Fruit fly (Drosophila melanogaster) whole organism, embryonic: ENCODE results near the gene CG7173.

Experiments used
- ATbp ChIP-seq: fragments of 200-800 bp; sonication (Bioruptor generic); optimal IDR thresholded peaks from 2 replicates; lab custom pipeline; 2017; ENCODE audit warnings: missing biosample characterization, mild to moderate bottlenecking, missing genetic modification characterization, missing genetic modification reagents
- Adf1 ChIP-seq: fragments of 200-800 bp; sonication (Bioruptor generic); IDR thresholded peaks from 2 replicates; pipeline ENCODE4 v1.3.6; 2022; ENCODE audit warnings: missing biosample characterization, missing genetic modification characterization
- Blimp-1 ChIP-seq: fragments of 200-800 bp; sonication (Bioruptor generic); optimal IDR thresholded peaks from 3 replicates; lab custom pipeline; 2018; ENCODE audit warnings: missing biosample characterization, missing genetic modification characterization, mild to moderate bottlenecking, moderate library complexity, missing genetic modification reagents
- CG13123 ChIP-seq: fragments of 200-800 bp; sonication (Bioruptor generic); optimal IDR thresholded peaks from 2 replicates; lab custom pipeline; 2016; ENCODE audit warnings: missing biosample characterization, missing genetic modification characterization
- CG13296 ChIP-seq: fragments of 200-800 bp; sonication (Bioruptor generic); optimal IDR thresholded peaks from 3 replicates; lab custom pipeline; 2018; ENCODE audit warnings: missing biosample characterization, mild to moderate bottlenecking, missing genetic modification characterization
- CG13424 ChIP-seq: fragments of 200-800 bp; sonication (Bioruptor generic); optimal IDR thresholded peaks from 2 replicates; lab custom pipeline; 2019; ENCODE audit warnings: missing biosample characterization, mild to moderate bottlenecking, missing genetic modification characterization, moderate library complexity
- CG14050 ChIP-seq: fragments of 200-800 bp; sonication (Bioruptor generic); IDR thresholded peaks from 3 replicates; pipeline ENCODE4 v1.3.6; 2022; ENCODE audit warnings: missing biosample characterization, missing genetic modification characterization
- CG17568 ChIP-seq: fragments of 200-800 bp; sonication (Bioruptor generic); optimal IDR thresholded peaks from 2 replicates; lab custom pipeline; 2018; ENCODE audit warnings: missing biosample characterization, mild to moderate bottlenecking, missing genetic modification characterization, moderate library complexity
- CG18011 ChIP-seq: fragments of 200-800 bp; sonication (Bioruptor generic); optimal IDR thresholded peaks from 2 replicates; lab custom pipeline; 2017; ENCODE audit warnings: missing biosample characterization, missing genetic modification characterization, mild to moderate bottlenecking, moderate library complexity, missing genotype
- CG18262 ChIP-seq: fragments of 200-800 bp; optimal IDR thresholded peaks from 3 replicates; lab custom pipeline; 2019; ENCODE audit warnings: missing biosample characterization, mild to moderate bottlenecking, missing genetic modification characterization, moderate library complexity
- CG18619 ChIP-seq: fragments of 200-800 bp; sonication (Bioruptor generic); optimal IDR thresholded peaks from 3 replicates; lab custom pipeline; 2017; ENCODE audit warnings: missing biosample characterization, mild to moderate bottlenecking, missing genetic modification characterization
- CG2678 ChIP-seq: fragments of 200-800 bp; sonication (Bioruptor generic); optimal IDR thresholded peaks from 3 replicates; lab custom pipeline; 2019; ENCODE audit warnings: missing biosample characterization, mild to moderate bottlenecking, missing genetic modification characterization, moderate library complexity
- CG31441 ChIP-seq: fragments of 200-800 bp; sonication (Bioruptor generic); IDR thresholded peaks from 2 replicates; pipeline ENCODE4 v1.3.6; 2022; ENCODE audit warnings: missing biosample characterization, missing genetic modification characterization
- CG3838 ChIP-seq: fragments of 200-800 bp; sonication (Bioruptor generic); optimal IDR thresholded peaks from 3 replicates; lab custom pipeline; 2016; ENCODE audit warnings: missing biosample characterization, missing genetic modification characterization
- CG3995 ChIP-seq: fragments of 200-800 bp; sonication (Bioruptor generic); optimal IDR thresholded peaks from 3 replicates; lab custom pipeline; 2016; ENCODE audit warnings: missing biosample characterization, missing genetic modification characterization
- CG4282 ChIP-seq: fragments of 200-800 bp; sonication (Bioruptor generic); optimal IDR thresholded peaks from 2 replicates; lab custom pipeline; 2016; ENCODE audit warnings: missing biosample characterization, missing genetic modification characterization
- CG4820 ChIP-seq: fragments of 200-800 bp; sonication (Bioruptor generic); optimal IDR thresholded peaks from 3 replicates; lab custom pipeline; 2016; ENCODE audit warnings: missing biosample characterization, missing genetic modification characterization
- CG6654 ChIP-seq: fragments of 200-800 bp; sonication (Bioruptor generic); optimal IDR thresholded peaks from 2 replicates; lab custom pipeline; 2017; ENCODE audit warnings: missing biosample characterization, mild to moderate bottlenecking, missing genetic modification characterization
- CG6765 ChIP-seq: fragments of 200-800 bp; sonication (Bioruptor generic); optimal IDR thresholded peaks from 3 replicates; lab custom pipeline; 2017; ENCODE audit warnings: missing biosample characterization, mild to moderate bottlenecking, missing genetic modification characterization
- CG8924 ChIP-seq: fragments of 200-800 bp; optimal IDR thresholded peaks from 3 replicates; lab custom pipeline; 2019; ENCODE audit warnings: missing biosample characterization, mild to moderate bottlenecking, missing genetic modification characterization, moderate library complexity
- CG9437 ChIP-seq: fragments of 200-800 bp; sonication (Bioruptor generic); optimal IDR thresholded peaks from 2 replicates; lab custom pipeline; 2018; ENCODE audit warnings: missing biosample characterization, mild to moderate bottlenecking, missing genetic modification characterization
- CkIIα-i1 ChIP-seq: fragments of 200-800 bp; sonication (Bioruptor generic); IDR thresholded peaks from 2 replicates; pipeline ENCODE4 v1.3.6; 2022; ENCODE audit warnings: missing biosample characterization, missing genetic modification characterization
- CrebB ChIP-seq: fragments of 200-800 bp; sonication (Bioruptor generic); optimal IDR thresholded peaks from 3 replicates; lab custom pipeline; 2018; ENCODE audit warnings: missing biosample characterization, mild to moderate bottlenecking, missing genetic modification characterization
- Dbx ChIP-seq: fragments of 200-800 bp; sonication (Bioruptor generic); IDR thresholded peaks from 3 replicates; pipeline ENCODE4 v1.3.6; 2022; ENCODE audit warnings: missing biosample characterization, missing genetic modification characterization
- Dfd ChIP-seq, 2 experiments: fragments of >200 bp; optimal IDR thresholded peaks; 2 replicates each; lab custom pipeline; 2017; ENCODE audit warnings: missing biosample characterization in 2 of 2, missing genetic modification characterization in 2 of 2
- Dll ChIP-seq: fragments of 200-800 bp; sonication (Bioruptor generic); IDR thresholded peaks from 4 replicates; pipeline ENCODE4 v1.3.6; 2022; ENCODE audit warnings: missing biosample characterization, missing genetic modification characterization; ENCODE audit not compliant: partially characterized antibody
- Doc2 ChIP-seq: fragments of 200-800 bp; sonication (Bioruptor generic); IDR thresholded peaks from 2 replicates; pipeline ENCODE4 v1.3.6; 2022; ENCODE audit warnings: missing biosample characterization, missing genetic modification characterization
- ERR ChIP-seq: fragments of 200-800 bp; sonication (Bioruptor generic); optimal IDR thresholded peaks from 2 replicates; lab custom pipeline; 2016; ENCODE audit warnings: missing biosample characterization, missing genetic modification characterization
- Gsc ChIP-seq: fragments of 200-800 bp; sonication (Bioruptor generic); IDR thresholded peaks from 2 replicates; pipeline ENCODE4 v1.3.6; 2022; ENCODE audit warnings: missing biosample characterization, missing genetic modification characterization
- Gug ChIP-seq: fragments of 200-800 bp; sonication (Bioruptor generic); IDR thresholded peaks from 4 replicates; pipeline ENCODE4 v1.3.6; 2022; ENCODE audit warnings: missing biosample characterization, missing genetic modification characterization
- HmgZ ChIP-seq: fragments of 200-800 bp; sonication (Bioruptor generic); optimal IDR thresholded peaks from 2 replicates; lab custom pipeline; 2018; ENCODE audit warnings: missing biosample characterization, mild to moderate bottlenecking, missing genetic modification characterization
- Mes4 ChIP-seq: fragments of 200-800 bp; sonication (Bioruptor generic); optimal IDR thresholded peaks from 2 replicates; lab custom pipeline; 2016; ENCODE audit warnings: missing biosample characterization, missing genetic modification characterization
- Trl ChIP-seq, 3 experiments: fragments of >200 bp in 2 of 3; fragments of 200-800 bp in 1 of 3; sonication (Bioruptor generic) in 1 of 3; optimal IDR thresholded peaks; 2 replicates in 1 of 3; 3 replicates in 2 of 3; lab custom pipeline; 2016 to 2017; ENCODE audit warnings: missing biosample characterization in 1 of 3, missing genetic modification characterization in 1 of 3
- btn ChIP-seq: fragments of 200-800 bp; sonication (Bioruptor generic); optimal IDR thresholded peaks from 2 replicates; lab custom pipeline; 2016; ENCODE audit warnings: missing biosample characterization, missing genetic modification characterization
- cas ChIP-seq: fragments of 200-800 bp; sonication (Bioruptor generic); IDR thresholded peaks from 2 replicates; pipeline ENCODE4 v1.3.6; 2022; ENCODE audit warnings: missing biosample characterization, missing genetic modification characterization
- en ChIP-seq: fragments of 200-800 bp; sonication (Bioruptor generic); optimal IDR thresholded peaks from 2 replicates; lab custom pipeline; 2016; ENCODE audit warnings: missing biosample characterization, missing genetic modification characterization
- fd102C ChIP-seq: fragments of 200-800 bp; sonication (Bioruptor generic); optimal IDR thresholded peaks from 2 replicates; lab custom pipeline; 2018; ENCODE audit warnings: missing biosample characterization, mild to moderate bottlenecking, missing genetic modification characterization, moderate library complexity
- fd3F ChIP-seq: fragments of 200-800 bp; sonication (Bioruptor generic); optimal IDR thresholded peaks from 2 replicates; lab custom pipeline; 2018; ENCODE audit warnings: missing biosample characterization, mild to moderate bottlenecking, missing genetic modification characterization, moderate library complexity
- gcm2 ChIP-seq: fragments of 200-800 bp; sonication (Bioruptor generic); optimal IDR thresholded peaks from 2 replicates; lab custom pipeline; 2016; ENCODE audit warnings: missing biosample characterization, missing genetic modification characterization
- h ChIP-seq: fragments of >200 bp; optimal IDR thresholded peaks from 2 replicates; lab custom pipeline; 2017
- lilli ChIP-seq: fragments of 200-800 bp; sonication (Bioruptor generic); optimal IDR thresholded peaks from 3 replicates; lab custom pipeline; 2016; ENCODE audit warnings: missing biosample characterization, missing genetic modification characterization
- lov ChIP-seq, 2 experiments: fragments of 200-800 bp in 1 of 2; fragments of >200 bp in 1 of 2; sonication (Bioruptor generic) in 1 of 2; IDR thresholded peaks in 1 of 2; optimal IDR thresholded peaks in 1 of 2; 2 replicates in 1 of 2; 3 replicates in 1 of 2; pipeline versions ENCODE4 v1.3.6 to Lab custom; 2017 to 2022; ENCODE audit warnings: missing biosample characterization in 1 of 2, missing genetic modification characterization in 1 of 2
- mam ChIP-seq: fragments of 200-800 bp; sonication (Bioruptor generic); optimal IDR thresholded peaks from 3 replicates; lab custom pipeline; 2016; ENCODE audit warnings: missing biosample characterization, missing genetic modification characterization
- mld ChIP-seq: fragments of 200-800 bp; sonication (Bioruptor generic); IDR thresholded peaks from 3 replicates; pipeline ENCODE4 v1.3.6; 2022; ENCODE audit warnings: missing biosample characterization, missing genetic modification characterization; ENCODE audit not compliant: partially characterized antibody
- otp ChIP-seq: fragments of 200-800 bp; sonication (Bioruptor generic); IDR thresholded peaks from 3 replicates; pipeline ENCODE4, ENCODE4 v1.3.6; 2022; ENCODE audit warnings: missing biosample characterization, missing genetic modification characterization
- p53 ChIP-seq: fragments of 200-800 bp; sonication (Bioruptor generic); optimal IDR thresholded peaks from 2 replicates; lab custom pipeline; 2016; ENCODE audit warnings: missing biosample characterization, missing genetic modification characterization
- pfk ChIP-seq: fragments of 200-800 bp; sonication (Bioruptor generic); optimal IDR thresholded peaks from 2 replicates; lab custom pipeline; 2018; ENCODE audit warnings: missing biosample characterization, mild to moderate bottlenecking, missing genetic modification characterization, moderate library complexity
- ranshi ChIP-seq: fragments of 200-800 bp; sonication (Bioruptor generic); IDR thresholded peaks from 2 replicates; pipeline ENCODE4 v1.3.6; 2022; ENCODE audit warnings: missing biosample characterization, missing genetic modification characterization
- sqz ChIP-seq: fragments of 200-800 bp; sonication (Bioruptor generic); optimal IDR thresholded peaks from 3 replicates; lab custom pipeline; 2018; ENCODE audit warnings: missing biosample characterization, mild to moderate bottlenecking, missing genetic modification characterization
- z ChIP-seq: fragments of 200-800 bp; sonication (Bioruptor generic); IDR thresholded peaks from 3 replicates; pipeline ENCODE4 v1.3.6; 2022; ENCODE audit warnings: missing biosample characterization, missing genetic modification characterization

CG7173 gene

DNA sequence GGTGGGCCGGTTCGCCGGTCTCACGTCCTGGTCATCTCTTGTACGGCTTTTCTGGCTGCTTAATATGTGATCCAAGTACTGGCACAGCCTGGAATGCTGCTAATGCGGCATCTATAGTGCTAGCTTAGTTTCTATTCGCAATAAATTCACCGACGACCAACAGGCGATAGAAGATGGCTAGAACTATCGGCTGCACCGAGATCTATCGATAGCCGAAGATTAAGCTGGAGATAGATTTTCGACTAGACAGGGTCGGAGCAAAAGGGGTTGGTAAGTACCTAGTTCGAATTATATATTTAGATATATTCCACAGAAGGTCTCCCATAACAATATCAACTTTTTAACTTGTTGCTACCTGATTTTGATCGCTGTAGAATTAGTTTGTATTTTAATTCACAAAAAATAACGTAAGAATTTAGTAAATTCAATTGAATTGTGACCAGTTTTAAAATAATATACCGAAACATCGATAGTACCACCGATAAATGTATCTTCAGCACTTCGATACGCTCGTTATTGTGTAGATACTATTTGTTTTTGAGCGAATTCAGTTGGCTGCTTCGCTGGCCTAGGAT lies 50.6 kb downstream of the CG7173 start, which contains the start of the genes Glg1 and M6 (continued):
- TF ChIP-seq CkIIα-i1 (GFP tag; lab: Robert Waterston, UW) (no peak), Mes4 (no peak), otp (GFP tag; lab: Robert Waterston, UW) (no peak), CG13296 (GFP tag; lab: Kevin White, UChicago) (peak; percentile 43), fd3F (GFP tag; lab: Kevin White, UChicago) (peak; percentile 38), ranshi (peak; percentile 69; the same call in 1 of the 2 replicates), fd102C (peak; percentile 12), en (GFP tag; lab: Kevin White, UChicago) (peak; percentile 15), Dbx (GFP tag; lab: Robert Waterston, UW) (peak; percentile 74), CG18262 (tag; lab: Kevin White, UChicago) (peak; percentile 64), CG13424 (tag; lab: Kevin White, UChicago) (peak; percentile 74), CG3995 (GFP tag; lab: Kevin White, UChicago) (peak; percentile 80), cas (GFP tag; lab: Robert Waterston, UW) (no peak), CG3838 (peak; percentile 43), sqz (GFP tag; lab: Kevin White, UChicago) (no peak), ATbp (GFP tag; lab: Kevin White, UChicago) (peak; percentile 2), gcm2 (GFP tag; lab: Kevin White, UChicago) (peak; percentile 13), z (GFP tag; lab: Robert Waterston, UW) (no peak), CG8924 (peak; percentile 73), CG4282 (GFP tag; lab: Kevin White, UChicago) (peak; percentile 29), Adf1 (GFP tag; lab: Robert Waterston, UW) (peak; percentile 41; the same call in 1 of the 2 replicates), CrebB (tag; lab: Kevin White, UChicago) (no peak), CG9437 (GFP tag; lab: Kevin White, UChicago) (peak; percentile 38), CG18619 (GFP tag; lab: Kevin White, UChicago) (peak; percentile 53), mld (GFP tag; lab: Robert Waterston, UW) (peak; percentile 92), CG2678 (tag; lab: Kevin White, UChicago) (peak; percentile 77), CG6654 (GFP tag; lab: Kevin White, UChicago) (no peak), HmgZ (tag; lab: Kevin White, UChicago) (peak; percentile 72), Blimp-1 (GFP tag; lab: Kevin White, UChicago) (peak; percentile 36), CG4820 (peak; percentile 41), Dll (GFP tag; lab: Robert Waterston, UW) (peak; percentile 96), Gsc (no peak), CG17568 (GFP tag; lab: Kevin White, UChicago) (no peak), Trl (optimal IDR thresholded peaks at IDR 0.05; lab: Kevin White, UChicago) (no peak), Trl (GFP tag; optimal IDR thresholded peaks at IDR 0.05; lab: Kevin White, UChicago) (peak; percentile 58), pfk (GFP tag; lab: Kevin White, UChicago) (no peak), Doc2 (no peak), CG13123 (no peak), CG14050 (GFP tag; lab: Robert Waterston, UW) (no peak), CG31441 (no peak; the same call in 1 of the 2 replicates), btn (GFP tag; lab: Kevin White, UChicago) (no peak), CG6765 (GFP tag; lab: Kevin White, UChicago) (no peak), Dfd (GFP tag; optimal IDR thresholded peaks at IDR 0.05; lab: Kevin White, UChicago) (no peak), lov (optimal IDR thresholded peaks at IDR 0.05; lab: Kevin White, UChicago) (no peak), lov (GFP tag; IDR thresholded peaks at IDR 0.05; lab: Robert Waterston, UW) (no peak), CG18011 (peak; percentile 44), h (no peak), p53 (GFP tag; lab: Kevin White, UChicago) (no peak), lilli (GFP tag; lab: Kevin White, UChicago) (peak; percentile 81), ERR (GFP tag; lab: Kevin White, UChicago) (peak; percentile 34), Gug (GFP tag; lab: Robert Waterston, UW) (peak; percentile 66; the same call in 3 of the 4 replicates), mam (GFP tag; lab: Kevin White, UChicago) (peak; percentile 81)
